Fruit fly (Drosophila melanogaster) S2 (cell line): ENCODE data around the gene CG7634.

Experiments used
- CG8478 ChIP-seq: fragments of >200 bp; optimal IDR thresholded peaks from 2 replicates; lab custom pipeline; 2018
- CTCF ChIP-seq, 2 experiments: fragments of >200 bp; optimal IDR thresholded peaks; 2 replicates each; lab custom pipeline; 2018

- TF ChIP-seq CTCF (optimal IDR thresholded peaks at IDR 0.05; lab: Kevin White, UChicago) (no peak), CG8478 (lab: Kevin White, UChicago) (no peak)
Observed at dm6 chr3L:21591247-21591646, 26.0 kb downstream of the CG7634 start.
